Worm (Caenorhabditis elegans) whole organism, mixed stage, embryonic: ENCODE data around the gene ZK930.6.

Experiments
- nhr-237 ChIP-seq: fragments of 150-350 bp; optimal IDR thresholded peaks from 2 replicates; lab custom pipeline; 2014; ENCODE audit warnings: missing biosample characterization, missing genetic modification characterization
- pha-4 ChIP-seq: fragments of 150-350 bp; optimal IDR thresholded peaks from 2 replicates; lab custom pipeline; 2018; ENCODE audit warnings: missing biosample characterization, missing genetic modification reagents, missing genetic modification characterization
- unc-120 ChIP-seq: sonication (generic microtip); optimal IDR thresholded peaks from 2 replicates; lab custom pipeline; 2017; ENCODE audit warnings: missing genetic modification characterization, missing compliant biosample characterization; ENCODE audit not compliant: poor library complexity, severe bottlenecking

DNA sequence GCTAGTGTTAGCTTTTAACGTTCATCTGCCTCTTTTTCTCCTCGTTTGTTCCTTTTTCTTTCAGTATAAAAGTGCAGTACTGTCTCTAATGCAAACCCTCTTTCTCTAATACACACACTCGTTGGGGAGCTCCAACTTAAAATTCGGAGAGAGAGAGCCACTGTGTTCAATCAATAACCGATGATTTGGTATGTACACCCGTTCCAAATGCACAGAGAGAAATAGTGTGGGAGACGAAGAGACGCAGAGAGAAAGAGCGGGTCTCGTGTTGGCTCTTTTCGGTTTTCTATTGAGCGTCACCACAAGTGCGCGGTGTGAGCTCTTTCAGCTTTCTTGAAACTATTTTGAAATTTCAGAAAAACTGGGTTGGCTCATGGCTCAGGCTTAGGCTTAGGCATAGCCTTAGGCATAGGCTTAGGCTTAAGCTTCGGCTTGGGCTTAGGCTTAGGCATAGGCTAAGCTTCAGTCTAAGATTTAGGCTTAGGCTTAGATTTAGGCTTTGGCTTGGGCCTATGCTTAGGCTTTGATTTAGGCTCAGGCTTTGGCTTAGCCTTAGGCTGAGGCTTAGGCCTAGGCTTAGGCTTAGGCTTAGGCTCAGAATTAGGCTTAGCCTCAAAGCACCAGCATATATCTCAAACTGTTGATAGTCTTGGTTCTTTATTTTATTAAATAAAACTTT, 40.0 kb downstream of the ZK930.6 start:
- TF ChIP-seq unc-120 (tag; lab: Kevin White, UChicago) (no peak), nhr-237 (tag; lab: Kevin White, UChicago) (no peak), pha-4 (tag; lab: Kevin White, UChicago) (no peak)
